Worm (Caenorhabditis elegans) whole organism, mixed stage, embryonic: ENCODE results near the gene C47D2.1.

Source experiments
- M03D4.4 ChIP-seq: sonication (generic microtip); optimal IDR thresholded peaks from 2 replicates; lab custom pipeline; 2017; ENCODE audit warnings: mild to moderate bottlenecking, missing genetic modification characterization, missing compliant biosample characterization
- bed-3 ChIP-seq: fragments of 200-800 bp; sonication (Bioruptor generic); optimal IDR thresholded peaks from 3 replicates; lab custom pipeline; 2018; ENCODE audit warnings: mild to moderate bottlenecking, missing genetic modification characterization, moderate library complexity, missing compliant biosample characterization
- blmp-1 ChIP-seq: fragments of 150-350 bp; optimal IDR thresholded peaks from 2 replicates; lab custom pipeline; 2014; ENCODE audit warnings: missing biosample characterization, missing genetic modification characterization
- ceh-39 ChIP-seq: fragments of 150-350 bp; optimal IDR thresholded peaks from 2 replicates; lab custom pipeline; 2014; ENCODE audit warnings: missing biosample characterization, missing genetic modification characterization
- ceh-43 ChIP-seq: fragments of 200-800 bp; sonication (Bioruptor generic); optimal IDR thresholded peaks from 2 replicates; lab custom pipeline; 2018; ENCODE audit warnings: mild to moderate bottlenecking, missing genetic modification characterization, moderate library complexity, missing compliant biosample characterization
- ceh-83 ChIP-seq: fragments of 200-800 bp; sonication (Bioruptor generic); optimal IDR thresholded peaks from 2 replicates; lab custom pipeline; 2018; ENCODE audit warnings: mild to moderate bottlenecking, missing genetic modification characterization, missing compliant biosample characterization
- ces-1 ChIP-seq: fragments of 150-350 bp; optimal IDR thresholded peaks from 2 replicates; lab custom pipeline; 2014; ENCODE audit warnings: missing biosample characterization, missing genetic modification reagents, missing genetic modification characterization
- cnd-1 ChIP-seq: fragments of 200-800 bp; sonication (Bioruptor generic); optimal IDR thresholded peaks from 2 replicates; lab custom pipeline; 2018; ENCODE audit warnings: mild to moderate bottlenecking, missing genetic modification characterization, missing compliant biosample characterization
- drap-1 ChIP-seq: fragments of 200-800 bp; sonication (Bioruptor generic); optimal IDR thresholded peaks from 3 replicates; lab custom pipeline; 2018; ENCODE audit warnings: mild to moderate bottlenecking, missing genetic modification characterization, missing compliant biosample characterization
- elt-1 ChIP-seq: sonication (generic microtip); optimal IDR thresholded peaks from 2 replicates; lab custom pipeline; 2017; ENCODE audit warnings: missing genetic modification characterization, mild to moderate bottlenecking, missing compliant biosample characterization, antibody characterized with exemption, moderate library complexity, borderline replicate concordance; ENCODE audit not compliant: insufficient read depth
- elt-3 ChIP-seq: fragments of 150-350 bp; optimal IDR thresholded peaks from 2 replicates; lab custom pipeline; 2014; ENCODE audit warnings: missing biosample characterization, missing genetic modification characterization
- flh-1 ChIP-seq: fragments of 200-800 bp; sonication (Bioruptor generic); optimal IDR thresholded peaks from 2 replicates; lab custom pipeline; 2018; ENCODE audit warnings: mild to moderate bottlenecking, missing genetic modification characterization, moderate library complexity, missing compliant biosample characterization
- ham-2 ChIP-seq: fragments of 200-800 bp; sonication (Bioruptor generic); optimal IDR thresholded peaks from 2 replicates; lab custom pipeline; 2018; ENCODE audit warnings: mild to moderate bottlenecking, missing genetic modification characterization, missing compliant biosample characterization
- hlh-1 ChIP-seq: fragments of 150-350 bp; optimal IDR thresholded peaks from 2 replicates; lab custom pipeline; 2014; ENCODE audit warnings: missing biosample characterization, missing genetic modification reagents, missing genetic modification characterization
- lin-32 ChIP-seq: fragments of 200-800 bp; sonication (Bioruptor generic); optimal IDR thresholded peaks from 2 replicates; lab custom pipeline; 2018; ENCODE audit warnings: mild to moderate bottlenecking, missing genetic modification characterization, missing compliant biosample characterization
- lsy-2 ChIP-seq: fragments of 150-350 bp; optimal IDR thresholded peaks from 2 replicates; lab custom pipeline; 2014; ENCODE audit warnings: missing biosample characterization, missing genetic modification characterization
- mab-5 ChIP-seq: fragments of 150-350 bp; optimal IDR thresholded peaks from 2 replicates; lab custom pipeline; 2014; ENCODE audit warnings: missing biosample characterization, missing genetic modification characterization
- mep-1 ChIP-seq: fragments of 150-350 bp; optimal IDR thresholded peaks from 2 replicates; lab custom pipeline; 2017; ENCODE audit warnings: missing biosample characterization, missing genetic modification reagents, missing genetic modification characterization, inconsistent platforms
- mls-2 ChIP-seq: sonication (generic microtip); optimal IDR thresholded peaks from 2 replicates; lab custom pipeline; 2016; ENCODE audit warnings: mild to moderate bottlenecking, missing genetic modification characterization, moderate library complexity, missing compliant biosample characterization
- nhr-12 ChIP-seq: fragments of 150-350 bp; optimal IDR thresholded peaks from 2 replicates; lab custom pipeline; 2014; ENCODE audit warnings: missing biosample characterization, missing genetic modification characterization
- nhr-2 ChIP-seq: fragments of 150-350 bp; optimal IDR thresholded peaks from 2 replicates; lab custom pipeline; 2014; ENCODE audit warnings: missing biosample characterization, missing genetic modification characterization
- nhr-237 ChIP-seq: fragments of 150-350 bp; optimal IDR thresholded peaks from 2 replicates; lab custom pipeline; 2014; ENCODE audit warnings: missing biosample characterization, missing genetic modification characterization
- nhr-28 ChIP-seq: fragments of 150-350 bp; optimal IDR thresholded peaks from 2 replicates; lab custom pipeline; 2014; ENCODE audit warnings: missing biosample characterization, missing genetic modification characterization
- nhr-76 ChIP-seq: sonication (generic microtip); optimal IDR thresholded peaks from 2 replicates; lab custom pipeline; 2017; ENCODE audit warnings: missing biosample characterization, missing genetic modification characterization
- sem-2 ChIP-seq: fragments of 200-800 bp; sonication (Bioruptor generic); optimal IDR thresholded peaks from 2 replicates; lab custom pipeline; 2018; ENCODE audit warnings: mild to moderate bottlenecking, missing genetic modification characterization, missing compliant biosample characterization
- sptf-1 ChIP-seq: sonication (generic microtip); optimal IDR thresholded peaks from 2 replicates; lab custom pipeline; 2017; ENCODE audit warnings: mild to moderate bottlenecking, missing genetic modification characterization, moderate library complexity, missing compliant biosample characterization
- tbx-8 ChIP-seq: fragments of 200-800 bp; sonication (Bioruptor generic); optimal IDR thresholded peaks from 2 replicates; lab custom pipeline; 2018; ENCODE audit warnings: mild to moderate bottlenecking, missing genetic modification characterization, moderate library complexity, missing compliant biosample characterization
- unc-120 ChIP-seq: sonication (generic microtip); optimal IDR thresholded peaks from 2 replicates; lab custom pipeline; 2017; ENCODE audit warnings: missing genetic modification characterization, missing compliant biosample characterization; ENCODE audit not compliant: poor library complexity, severe bottlenecking
- unc-39 ChIP-seq: fragments of 150-350 bp; optimal IDR thresholded peaks from 2 replicates; lab custom pipeline; 2014; ENCODE audit warnings: missing biosample characterization, missing genetic modification characterization
- zip-8 ChIP-seq: fragments of 150-350 bp; optimal IDR thresholded peaks from 2 replicates; lab custom pipeline; 2014; ENCODE audit warnings: missing biosample characterization, missing genetic modification characterization
- ztf-11 ChIP-seq: fragments of 150-350 bp; optimal IDR thresholded peaks from 2 replicates; lab custom pipeline; 2014; ENCODE audit warnings: missing biosample characterization, missing genetic modification characterization

Gene C47D2.1

DNA sequence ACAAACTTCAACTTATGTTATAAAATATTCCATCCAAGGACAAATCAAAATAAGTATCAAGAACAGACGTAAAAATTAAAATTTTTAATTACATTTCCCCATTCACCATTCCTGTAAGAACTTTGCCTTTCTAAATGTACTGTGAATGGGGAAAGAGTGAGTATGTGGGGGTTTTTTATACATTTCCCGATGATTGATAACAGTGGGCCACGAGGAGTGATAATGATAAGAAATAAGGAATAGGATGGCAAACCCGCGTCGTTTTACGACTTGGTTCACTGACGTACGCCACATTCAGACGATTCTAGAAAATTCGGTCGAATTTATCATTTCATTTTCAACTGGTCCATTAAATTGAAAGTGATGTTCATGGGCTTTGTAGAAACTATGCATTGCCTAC, 3.9 kb upstream of the C47D2.1 start, which contains the start of gene cdd-1:
cdd-1 (minus strand) TSS at position 151 of the 400 bp plus-strand sequence.
- TF ChIP-seq ceh-83 (GFP tag; lab: Kevin White, UChicago) (no peak), nhr-2 (no peak), ztf-11 (no peak), lin-32 (GFP tag; lab: Kevin White, UChicago) (no peak), ham-2 (GFP tag; lab: Kevin White, UChicago) (no peak), nhr-76 (no peak), elt-3 (tag; lab: Kevin White, UChicago) (no peak), ces-1 (GFP tag; lab: Kevin White, UChicago) (no peak), sptf-1 (tag; lab: Kevin White, UChicago) (no peak), cnd-1 (no peak), elt-1 (tag; lab: Kevin White, UChicago) (no peak), flh-1 (GFP tag; lab: Kevin White, UChicago) (no peak), mab-5 (no peak), mls-2 (tag; lab: Kevin White, UChicago) (no peak), nhr-28 (tag; lab: Kevin White, UChicago) (no peak), tbx-8 (GFP tag; lab: Kevin White, UChicago) (no peak)

DNA sequence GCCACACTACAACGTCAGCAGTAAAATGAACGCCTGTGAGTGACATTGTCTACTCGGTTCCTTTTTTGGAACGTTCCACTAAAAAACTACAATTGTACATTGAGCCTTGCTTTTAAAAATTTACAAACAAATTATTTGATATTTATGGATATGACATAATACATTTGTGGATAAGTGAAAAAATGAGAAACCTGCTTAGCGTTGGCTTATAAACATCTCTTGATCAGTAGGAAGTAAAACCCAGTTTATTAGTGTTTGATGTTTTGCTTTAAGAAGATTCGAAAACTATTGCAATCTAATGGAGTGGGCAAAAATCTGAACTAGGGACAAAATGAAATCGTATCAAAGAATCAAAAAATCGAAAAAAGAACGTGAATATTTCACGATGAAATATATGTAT, 2.1 kb downstream of the C47D2.1 start:
- TF ChIP-seq lin-32 (GFP tag; lab: Kevin White, UChicago) (no peak), bed-3 (GFP tag; lab: Kevin White, UChicago) (no peak)

DNA sequence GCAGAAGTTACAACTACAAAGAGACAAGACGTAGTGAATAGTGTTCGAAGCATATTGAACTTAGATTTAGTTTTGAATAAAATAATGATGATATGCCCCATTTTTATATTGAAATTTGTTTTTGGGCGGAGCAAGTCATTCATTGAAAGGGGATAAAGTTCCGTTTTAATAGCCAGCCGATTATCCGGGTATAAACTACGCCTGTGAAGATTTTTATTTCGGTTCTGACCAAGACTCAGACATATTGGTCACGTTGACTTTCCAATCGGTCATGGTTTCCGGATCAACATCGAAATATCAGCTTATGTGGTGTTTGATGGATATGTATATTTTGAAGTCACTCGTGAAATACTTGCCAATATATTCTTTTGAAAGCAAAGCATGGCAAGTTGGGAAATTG, 3.8 kb downstream of the C47D2.1 start, which contains the start of gene K02A6.4:
K02A6.4 (minus strand) TSS at position 101 of the 400 bp plus-strand sequence.
- TF ChIP-seq drap-1, result no peak
- TF ChIP-seq mep-1, result no peak
- TF ChIP-seq ceh-83 (GFP tag; lab: Kevin White, UChicago), result no peak
- TF ChIP-seq flh-1 (GFP tag; lab: Kevin White, UChicago), result no peak
- no peak for TF ChIP-seq nhr-237 (tag; lab: Kevin White, UChicago)
- TF ChIP-seq nhr-2, result no peak
- TF ChIP-seq zip-8 (tag; lab: Kevin White, UChicago), result no peak
- no peak for TF ChIP-seq nhr-12
- TF ChIP-seq elt-3 (tag; lab: Kevin White, UChicago), result no peak
- TF ChIP-seq lsy-2 (tag; lab: Kevin White, UChicago), result no peak
- TF ChIP-seq hlh-1, result no peak
- TF ChIP-seq blmp-1 (tag; lab: Kevin White, UChicago), result no peak
- TF ChIP-seq ceh-39 (tag; lab: Kevin White, UChicago), result no peak
- no peak for TF ChIP-seq unc-39 (tag; lab: Kevin White, UChicago)
- TF ChIP-seq bed-3 (GFP tag; lab: Kevin White, UChicago), result no peak
- no peak for TF ChIP-seq unc-120 (tag; lab: Kevin White, UChicago)
- TF ChIP-seq sem-2 (GFP tag; lab: Kevin White, UChicago), result no peak
- TF ChIP-seq ceh-43 (GFP tag; lab: Kevin White, UChicago), result no peak
- TF ChIP-seq M03D4.4 (tag; lab: Kevin White, UChicago), result no peak
- TF ChIP-seq, all 35 proteins: peak for 0

DNA sequence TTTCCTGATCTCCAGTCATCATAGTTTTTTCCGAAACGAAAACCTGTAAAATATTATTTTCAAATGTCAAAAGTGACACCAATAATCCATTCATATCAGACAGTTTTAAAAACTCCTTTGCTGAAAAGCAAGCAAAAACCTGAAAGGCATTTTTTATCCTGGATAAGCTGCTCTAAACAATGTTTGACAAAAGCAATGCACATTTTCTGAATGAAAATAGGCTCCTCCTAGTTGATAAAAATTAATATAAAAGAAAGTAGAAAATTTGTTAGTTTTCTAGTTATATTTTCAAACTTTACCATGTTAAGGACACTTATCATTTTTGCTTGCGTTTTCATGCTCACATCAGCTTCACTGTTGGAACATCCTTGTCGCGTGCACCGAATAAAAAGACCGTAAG, 4.6 kb downstream of the C47D2.1 start, which contains the start of gene K02A6.1:
K02A6.1 (plus strand) TSS at position 301 of the 400 bp plus-strand sequence.
- no peak for TF ChIP-seq mab-5
- TF ChIP-seq blmp-1 (tag; lab: Kevin White, UChicago), result no peak
- no peak for TF ChIP-seq lsy-2 (tag; lab: Kevin White, UChicago)
- TF ChIP-seq nhr-237 (tag; lab: Kevin White, UChicago), result no peak
- no peak for TF ChIP-seq sem-2 (GFP tag; lab: Kevin White, UChicago)

DNA sequence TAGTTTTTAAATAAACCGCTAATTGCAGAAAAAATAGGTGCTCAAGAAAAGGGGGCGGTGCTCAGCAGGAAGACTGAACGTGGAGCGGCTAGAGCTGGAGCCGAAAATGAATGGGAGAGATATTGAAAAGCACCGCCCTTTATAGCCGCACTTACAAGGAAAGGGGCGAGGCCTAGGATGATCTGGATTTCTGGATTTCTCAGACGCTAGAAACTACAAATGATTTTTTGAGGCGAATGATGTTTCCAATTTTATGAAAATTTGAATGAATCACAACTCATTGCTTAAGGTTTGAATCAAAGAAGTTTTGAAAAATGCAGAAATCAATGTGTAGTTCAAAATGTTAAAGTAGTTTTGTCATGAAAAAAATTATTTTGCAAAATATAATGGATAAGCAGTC, 10.1 kb downstream of the C47D2.1 start, which contains the start of gene K02A6.2:
K02A6.2 (minus strand) TSS at position 101 of the 400 bp plus-strand sequence.
- TF ChIP-seq nhr-76 (no peak), nhr-28 (tag; lab: Kevin White, UChicago) (no peak), elt-3 (tag; lab: Kevin White, UChicago) (no peak), cnd-1 (no peak), ceh-43 (GFP tag; lab: Kevin White, UChicago) (no peak), unc-39 (tag; lab: Kevin White, UChicago) (no peak), blmp-1 (tag; lab: Kevin White, UChicago) (no peak)
- TF ChIP-seq, all 35 proteins: peak for 0
